Fruit fly (Drosophila melanogaster) whole organism, prepupa: ENCODE measurements around the gene tup.

ENCODE experiments used
- CG11294 ChIP-seq: fragments of 200-800 bp; sonication (Bioruptor generic); IDR thresholded peaks from 2 replicates; pipeline ENCODE4 v1.3.6; 2022; ENCODE audit warnings: missing biosample characterization, missing genetic modification characterization
- CG34406 ChIP-seq: fragments of 200-800 bp; sonication (Bioruptor generic); optimal IDR thresholded peaks from 3 replicates; lab custom pipeline; 2016; ENCODE audit warnings: missing biosample characterization, missing genetic modification characterization
- CG3919 ChIP-seq: fragments of 200-800 bp; sonication (Bioruptor generic); optimal IDR thresholded peaks from 3 replicates; lab custom pipeline; 2016; ENCODE audit warnings: missing biosample characterization, missing genetic modification characterization
- CG6854 ChIP-seq: fragments of 200-800 bp; sonication (Bioruptor generic); optimal IDR thresholded peaks from 2 replicates; lab custom pipeline; 2017; ENCODE audit warnings: missing biosample characterization, mild to moderate bottlenecking, missing genetic modification characterization
- CG9139 ChIP-seq: fragments of 200-800 bp; sonication (Bioruptor generic); optimal IDR thresholded peaks from 3 replicates; lab custom pipeline; 2017; ENCODE audit warnings: missing biosample characterization, mild to moderate bottlenecking, missing genetic modification characterization
- Eip75B ChIP-seq: fragments of 200-800 bp; sonication (Bioruptor generic); optimal IDR thresholded peaks from 3 replicates; lab custom pipeline; 2016; ENCODE audit warnings: missing biosample characterization, missing genetic modification characterization
- Lpt ChIP-seq: fragments of 200-800 bp; sonication (Bioruptor generic); optimal IDR thresholded peaks from 3 replicates; lab custom pipeline; 2016; ENCODE audit warnings: missing biosample characterization, missing genetic modification characterization
- Sox102F ChIP-seq: fragments of 200-800 bp; sonication (Bioruptor generic); optimal IDR thresholded peaks from 2 replicates; lab custom pipeline; 2016; ENCODE audit warnings: missing biosample characterization, mild to moderate bottlenecking, missing genetic modification characterization
- achi ChIP-seq: fragments of 200-800 bp; sonication (Bioruptor generic); optimal IDR thresholded peaks from 3 replicates; lab custom pipeline; 2016; ENCODE audit warnings: missing biosample characterization, missing genetic modification characterization
- esn ChIP-seq: fragments of 200-800 bp; sonication (Bioruptor generic); optimal IDR thresholded peaks from 2 replicates; lab custom pipeline; 2016; ENCODE audit warnings: missing biosample characterization, mild to moderate bottlenecking, missing genetic modification characterization, moderate library complexity
- fkh ChIP-seq: fragments of 200-800 bp; sonication (Bioruptor generic); optimal IDR thresholded peaks from 3 replicates; lab custom pipeline; 2017; ENCODE audit warnings: missing biosample characterization, mild to moderate bottlenecking, missing genetic modification characterization, moderate library complexity
- spab ChIP-seq: fragments of 200-800 bp; sonication (Bioruptor generic); optimal IDR thresholded peaks from 2 replicates; lab custom pipeline; 2017; ENCODE audit warnings: missing biosample characterization, mild to moderate bottlenecking, missing genetic modification characterization, missing genetic modification reagents
- vri ChIP-seq: fragments of 200-800 bp; sonication (Bioruptor generic); optimal IDR thresholded peaks from 3 replicates; lab custom pipeline; 2016; ENCODE audit warnings: missing biosample characterization, mild to moderate bottlenecking, missing genetic modification characterization

dm6 chr2L:18834525-18834924 lies 46.5 kb downstream of the tup start:
- TF ChIP-seq Lpt: no peak
- no peak for TF ChIP-seq fkh (GFP tag; lab: Kevin White, UChicago)
- TF ChIP-seq Sox102F (GFP tag; lab: Kevin White, UChicago): no peak
- TF ChIP-seq Eip75B: no peak
- TF ChIP-seq achi (GFP tag; lab: Kevin White, UChicago): no peak
- TF ChIP-seq esn: no peak
- no peak for TF ChIP-seq CG11294 (GFP tag; lab: Robert Waterston, UW)
- no peak for TF ChIP-seq vri
- no peak for TF ChIP-seq spab (GFP tag; lab: Kevin White, UChicago)
- TF ChIP-seq CG9139 (GFP tag; lab: Kevin White, UChicago): no peak
- no peak for TF ChIP-seq CG3919 (GFP tag; lab: Kevin White, UChicago)
- no peak for TF ChIP-seq CG6854
- TF ChIP-seq CG34406 (GFP tag; lab: Kevin White, UChicago): no peak
